Worm (Caenorhabditis elegans): ENCODE measurements around the gene F31E9.6.

- no peak for TF ChIP-seq unc-39 (tag; optimal IDR thresholded peaks at IDR 0.05)
- TF ChIP-seq skn-1 (tag; optimal IDR thresholded peaks at IDR 0.05) = no peak
- TF ChIP-seq elt-1 (tag; optimal IDR thresholded peaks at IDR 0.05) = no peak
- no peak for TF ChIP-seq nhr-237 (tag; optimal IDR thresholded peaks at IDR 0.05)
- TF ChIP-seq nhr-23 (tag; optimal IDR thresholded peaks at IDR 0.05) = no peak
- no peak for TF ChIP-seq elt-3 (tag; optimal IDR thresholded peaks at IDR 0.05)
- no peak for TF ChIP-seq jun-1 (tag; optimal IDR thresholded peaks at IDR 0.05)
- no peak for TF ChIP-seq tbx-2 (tag; optimal IDR thresholded peaks at IDR 0.05)
- TF ChIP-seq aly-2 (tag; optimal IDR thresholded peaks at IDR 0.05) = no peak
These were observed 29.9 kb upstream of the F31E9.6 start, which contains the start of the genes fbxa-188 and fbxa-189 for ce11 chrV:17344876-17345275.

Data from whole organism, L3 larva.